Worm (Caenorhabditis elegans) whole organism, mixed stage, embryonic: ENCODE measurements around the gene Y67D8C.6.

Experiments used
- M03D4.4 ChIP-seq: sonication (generic microtip); optimal IDR thresholded peaks from 2 replicates; lab custom pipeline; 2017; ENCODE audit warnings: mild to moderate bottlenecking, missing genetic modification characterization, missing compliant biosample characterization
- bed-3 ChIP-seq: fragments of 200-800 bp; sonication (Bioruptor generic); optimal IDR thresholded peaks from 3 replicates; lab custom pipeline; 2018; ENCODE audit warnings: mild to moderate bottlenecking, missing genetic modification characterization, moderate library complexity, missing compliant biosample characterization
- blmp-1 ChIP-seq: fragments of 150-350 bp; optimal IDR thresholded peaks from 2 replicates; lab custom pipeline; 2014; ENCODE audit warnings: missing biosample characterization, missing genetic modification characterization
- ceh-43 ChIP-seq: fragments of 200-800 bp; sonication (Bioruptor generic); optimal IDR thresholded peaks from 2 replicates; lab custom pipeline; 2018; ENCODE audit warnings: mild to moderate bottlenecking, missing genetic modification characterization, moderate library complexity, missing compliant biosample characterization
- ces-1 ChIP-seq: fragments of 150-350 bp; optimal IDR thresholded peaks from 2 replicates; lab custom pipeline; 2014; ENCODE audit warnings: missing biosample characterization, missing genetic modification reagents, missing genetic modification characterization
- drap-1 ChIP-seq: fragments of 200-800 bp; sonication (Bioruptor generic); optimal IDR thresholded peaks from 3 replicates; lab custom pipeline; 2018; ENCODE audit warnings: mild to moderate bottlenecking, missing genetic modification characterization, missing compliant biosample characterization
- elt-1 ChIP-seq: sonication (generic microtip); optimal IDR thresholded peaks from 2 replicates; lab custom pipeline; 2017; ENCODE audit warnings: missing genetic modification characterization, mild to moderate bottlenecking, missing compliant biosample characterization, antibody characterized with exemption, moderate library complexity, borderline replicate concordance; ENCODE audit not compliant: insufficient read depth
- elt-3 ChIP-seq: fragments of 150-350 bp; optimal IDR thresholded peaks from 2 replicates; lab custom pipeline; 2014; ENCODE audit warnings: missing biosample characterization, missing genetic modification characterization
- flh-1 ChIP-seq: fragments of 200-800 bp; sonication (Bioruptor generic); optimal IDR thresholded peaks from 2 replicates; lab custom pipeline; 2018; ENCODE audit warnings: mild to moderate bottlenecking, missing genetic modification characterization, moderate library complexity, missing compliant biosample characterization
- ham-2 ChIP-seq: fragments of 200-800 bp; sonication (Bioruptor generic); optimal IDR thresholded peaks from 2 replicates; lab custom pipeline; 2018; ENCODE audit warnings: mild to moderate bottlenecking, missing genetic modification characterization, missing compliant biosample characterization
- hlh-1 ChIP-seq: fragments of 150-350 bp; optimal IDR thresholded peaks from 2 replicates; lab custom pipeline; 2014; ENCODE audit warnings: missing biosample characterization, missing genetic modification reagents, missing genetic modification characterization
- lin-32 ChIP-seq: fragments of 200-800 bp; sonication (Bioruptor generic); optimal IDR thresholded peaks from 2 replicates; lab custom pipeline; 2018; ENCODE audit warnings: mild to moderate bottlenecking, missing genetic modification characterization, missing compliant biosample characterization
- mab-5 ChIP-seq: fragments of 150-350 bp; optimal IDR thresholded peaks from 2 replicates; lab custom pipeline; 2014; ENCODE audit warnings: missing biosample characterization, missing genetic modification characterization
- mep-1 ChIP-seq: fragments of 150-350 bp; optimal IDR thresholded peaks from 2 replicates; lab custom pipeline; 2017; ENCODE audit warnings: missing biosample characterization, missing genetic modification reagents, missing genetic modification characterization, inconsistent platforms
- mls-2 ChIP-seq: sonication (generic microtip); optimal IDR thresholded peaks from 2 replicates; lab custom pipeline; 2016; ENCODE audit warnings: mild to moderate bottlenecking, missing genetic modification characterization, moderate library complexity, missing compliant biosample characterization
- nhr-12 ChIP-seq: fragments of 150-350 bp; optimal IDR thresholded peaks from 2 replicates; lab custom pipeline; 2014; ENCODE audit warnings: missing biosample characterization, missing genetic modification characterization
- nhr-2 ChIP-seq: fragments of 150-350 bp; optimal IDR thresholded peaks from 2 replicates; lab custom pipeline; 2014; ENCODE audit warnings: missing biosample characterization, missing genetic modification characterization
- nhr-237 ChIP-seq: fragments of 150-350 bp; optimal IDR thresholded peaks from 2 replicates; lab custom pipeline; 2014; ENCODE audit warnings: missing biosample characterization, missing genetic modification characterization
- nhr-28 ChIP-seq: fragments of 150-350 bp; optimal IDR thresholded peaks from 2 replicates; lab custom pipeline; 2014; ENCODE audit warnings: missing biosample characterization, missing genetic modification characterization
- nhr-76 ChIP-seq: sonication (generic microtip); optimal IDR thresholded peaks from 2 replicates; lab custom pipeline; 2017; ENCODE audit warnings: missing biosample characterization, missing genetic modification characterization
- pha-4 ChIP-seq: fragments of 150-350 bp; optimal IDR thresholded peaks from 2 replicates; lab custom pipeline; 2018; ENCODE audit warnings: missing biosample characterization, missing genetic modification reagents, missing genetic modification characterization
- sem-2 ChIP-seq: fragments of 200-800 bp; sonication (Bioruptor generic); optimal IDR thresholded peaks from 2 replicates; lab custom pipeline; 2018; ENCODE audit warnings: mild to moderate bottlenecking, missing genetic modification characterization, missing compliant biosample characterization
- snpc-4 ChIP-seq: fragments of 150-350 bp; optimal IDR thresholded peaks from 2 replicates; lab custom pipeline; 2014; ENCODE audit warnings: missing biosample characterization, missing genetic modification characterization
- sptf-1 ChIP-seq: sonication (generic microtip); optimal IDR thresholded peaks from 2 replicates; lab custom pipeline; 2017; ENCODE audit warnings: mild to moderate bottlenecking, missing genetic modification characterization, moderate library complexity, missing compliant biosample characterization
- tbx-8 ChIP-seq: fragments of 200-800 bp; sonication (Bioruptor generic); optimal IDR thresholded peaks from 2 replicates; lab custom pipeline; 2018; ENCODE audit warnings: mild to moderate bottlenecking, missing genetic modification characterization, moderate library complexity, missing compliant biosample characterization
- unc-120 ChIP-seq: sonication (generic microtip); optimal IDR thresholded peaks from 2 replicates; lab custom pipeline; 2017; ENCODE audit warnings: missing genetic modification characterization, missing compliant biosample characterization; ENCODE audit not compliant: poor library complexity, severe bottlenecking
- unc-39 ChIP-seq: fragments of 150-350 bp; optimal IDR thresholded peaks from 2 replicates; lab custom pipeline; 2014; ENCODE audit warnings: missing biosample characterization, missing genetic modification characterization
- unc-62 ChIP-seq: fragments of 150-350 bp; optimal IDR thresholded peaks from 2 replicates; lab custom pipeline; 2014; ENCODE audit warnings: missing biosample characterization, missing genetic modification reagents, missing genetic modification characterization
- zip-8 ChIP-seq: fragments of 150-350 bp; optimal IDR thresholded peaks from 2 replicates; lab custom pipeline; 2014; ENCODE audit warnings: missing biosample characterization, missing genetic modification characterization
- ztf-11 ChIP-seq: fragments of 150-350 bp; optimal IDR thresholded peaks from 2 replicates; lab custom pipeline; 2014; ENCODE audit warnings: missing biosample characterization, missing genetic modification characterization

The Y67D8C.6 gene

ce11 chrIV:3019438-3019837, 43.8 kb downstream of the Y67D8C.6 start, which contains the start of gene lin-22:
lin-22 (plus strand) TSS chrIV:3019738.
- TF ChIP-seq mls-2 (tag; lab: Kevin White, UChicago) (no peak), sem-2 (GFP tag; lab: Kevin White, UChicago) (no peak), snpc-4 (tag; lab: Kevin White, UChicago) (no peak), nhr-28 (tag; lab: Kevin White, UChicago) (no peak), ceh-43 (GFP tag; lab: Kevin White, UChicago) (no peak), nhr-12 (no peak), zip-8 (no peak), unc-39 (tag; lab: Kevin White, UChicago) (no peak), unc-62 (GFP tag; lab: Kevin White, UChicago) (no peak), flh-1 (GFP tag; lab: Kevin White, UChicago) (no peak), lin-32 (GFP tag; lab: Kevin White, UChicago) (no peak), drap-1 (no peak), sptf-1 (no peak)

DNA sequence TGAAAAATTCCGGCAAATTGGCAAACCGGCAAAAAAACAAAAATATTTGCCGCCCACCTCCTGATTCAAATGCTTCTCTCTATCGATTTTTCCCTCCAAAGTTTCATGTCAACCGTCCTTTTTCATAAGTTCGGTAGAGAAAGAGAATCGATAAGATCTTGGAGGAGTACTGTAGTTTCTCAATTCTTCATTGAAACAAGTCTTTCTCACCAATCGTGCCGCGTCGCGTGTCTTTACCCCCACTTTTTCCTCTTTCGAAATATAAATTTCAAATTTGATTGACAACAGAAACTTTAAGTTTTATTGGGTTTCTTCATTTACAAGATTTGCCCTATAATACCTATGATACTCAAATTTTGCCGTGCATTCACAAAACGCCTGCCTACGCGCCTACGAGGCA, 44.6 kb downstream of the Y67D8C.6 start:
- TF ChIP-seq nhr-28 (tag; lab: Kevin White, UChicago): no peak
- no peak for TF ChIP-seq snpc-4 (tag; lab: Kevin White, UChicago)
- TF ChIP-seq sptf-1: no peak
- no peak for TF ChIP-seq elt-3 (tag; lab: Kevin White, UChicago)
- TF ChIP-seq unc-39 (tag; lab: Kevin White, UChicago): no peak
- TF ChIP-seq bed-3 (GFP tag; lab: Kevin White, UChicago): no peak
- no peak for TF ChIP-seq sem-2 (GFP tag; lab: Kevin White, UChicago)
- no peak for TF ChIP-seq hlh-1
- no peak for TF ChIP-seq mls-2 (tag; lab: Kevin White, UChicago)
- TF ChIP-seq elt-1 (tag; lab: Kevin White, UChicago): no peak
- no peak for TF ChIP-seq nhr-2 (tag; lab: Kevin White, UChicago)
- TF ChIP-seq, all 35 proteins: peak for 0

DNA sequence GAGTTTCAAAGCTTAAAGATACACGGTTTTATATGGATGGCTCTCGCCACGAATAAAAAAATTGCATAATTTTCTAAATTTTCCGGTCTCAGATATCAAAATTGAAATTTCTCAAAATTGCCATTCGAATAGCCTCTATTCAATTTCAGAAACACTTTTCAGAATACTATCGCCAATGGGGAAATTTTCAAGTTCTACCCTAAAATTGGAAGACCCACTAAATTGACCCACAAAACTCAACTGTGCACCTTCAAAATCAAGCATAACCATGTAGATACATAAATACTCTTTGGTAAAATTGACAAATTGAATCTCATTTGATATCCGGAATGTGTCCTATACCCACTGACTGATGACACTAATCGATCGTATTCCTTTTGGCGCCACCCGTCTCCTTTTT, 47.0 kb downstream of the Y67D8C.6 start:
- TF ChIP-seq bed-3 (GFP tag; lab: Kevin White, UChicago) (no peak), pha-4 (tag; lab: Kevin White, UChicago) (no peak), sem-2 (GFP tag; lab: Kevin White, UChicago) (no peak), nhr-2 (tag; lab: Kevin White, UChicago) (no peak), ceh-43 (GFP tag; lab: Kevin White, UChicago) (no peak), ztf-11 (tag; lab: Kevin White, UChicago) (no peak), sptf-1 (no peak), ces-1 (no peak), M03D4.4 (tag; lab: Kevin White, UChicago) (no peak), zip-8 (no peak), nhr-76 (no peak), mep-1 (no peak), drap-1 (no peak), lin-32 (GFP tag; lab: Kevin White, UChicago) (no peak), elt-1 (tag; lab: Kevin White, UChicago) (no peak), flh-1 (GFP tag; lab: Kevin White, UChicago) (no peak), tbx-8 (GFP tag; lab: Kevin White, UChicago) (no peak), mab-5 (tag; lab: Kevin White, UChicago) (no peak), hlh-1 (no peak)

DNA sequence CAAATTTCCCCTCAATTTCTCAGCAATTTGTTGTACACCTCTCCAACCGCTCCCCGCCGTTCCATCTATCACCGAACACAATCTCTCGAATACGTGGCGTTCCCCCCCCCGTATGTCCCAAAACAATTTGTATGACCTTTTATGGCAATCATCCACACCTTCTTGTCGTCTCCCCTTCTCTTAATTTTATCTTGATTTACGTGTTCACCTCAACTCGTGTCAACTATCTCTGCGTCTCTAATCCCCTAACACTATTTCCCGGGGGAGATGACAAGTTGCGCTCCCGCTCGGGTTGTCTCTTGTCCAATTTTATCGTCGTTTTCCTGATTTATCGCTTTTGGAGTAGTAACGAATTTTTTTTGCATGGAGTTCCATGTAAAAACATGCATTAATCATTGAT, 48.6 kb downstream of the Y67D8C.6 start:
- no peak for TF ChIP-seq nhr-28 (tag; lab: Kevin White, UChicago)
- peak; percentile 52 for TF ChIP-seq unc-120
- TF ChIP-seq sem-2 (GFP tag; lab: Kevin White, UChicago): no peak
- TF ChIP-seq unc-62 (GFP tag; lab: Kevin White, UChicago): peak; percentile 97
- TF ChIP-seq nhr-237 (tag; lab: Kevin White, UChicago): no peak
- peak; percentile 63 for TF ChIP-seq nhr-2 (tag; lab: Kevin White, UChicago)
- no peak for TF ChIP-seq flh-1 (GFP tag; lab: Kevin White, UChicago)
- no peak for TF ChIP-seq blmp-1 (tag; lab: Kevin White, UChicago)
- TF ChIP-seq ham-2 (GFP tag; lab: Kevin White, UChicago): no peak
- TF ChIP-seq elt-1 (tag; lab: Kevin White, UChicago): peak; percentile 84
- no peak for TF ChIP-seq drap-1
